Worm (Caenorhabditis elegans): ENCODE measurements around the gene T05C12.4.

- no peak for TF ChIP-seq mdl-1 (tag; optimal IDR thresholded peaks at IDR 0.05)
- TF ChIP-seq nhr-77 (tag; optimal IDR thresholded peaks at IDR 0.05), result no peak
- no peak for TF ChIP-seq set-16 (GFP tag; IDR thresholded peaks at IDR 0.05)
- TF ChIP-seq lin-39 (tag; optimal IDR thresholded peaks at IDR 0.05), result no peak
- no peak for TF ChIP-seq ztf-11 (tag; optimal IDR thresholded peaks at IDR 0.05)
- no peak for TF ChIP-seq hlh-11 (tag; optimal IDR thresholded peaks at IDR 0.05)
- no peak for TF ChIP-seq ama-1 (optimal IDR thresholded peaks at IDR 0.05)
- no peak for TF ChIP-seq nhr-25 (tag; optimal IDR thresholded peaks at IDR 0.05; ENCODE audit: borderline replicate concordance, insufficient read depth)
Measured at ce11 chrII:8214367-8214766, 34.2 kb upstream of the T05C12.4 start, which contains the start of gene M110.10.
